Worm (Caenorhabditis elegans) whole organism, L4 larva: ENCODE measurements around the gene sri-10.

Experiments
- D1046.2 ChIP-seq: fragments of 200-800 bp; sonication (Bioruptor generic); IDR thresholded peaks from 2 replicates; pipeline ENCODE4 v1.3.6; 2022; ENCODE audit warnings: missing genetic modification characterization, missing compliant biosample characterization
- F49E8.2 ChIP-seq: sonication (generic microtip); optimal IDR thresholded peaks from 2 replicates; lab custom pipeline; 2016; ENCODE audit warnings: missing compliant biosample characterization, mild to moderate bottlenecking, missing genetic modification characterization, borderline replicate concordance
- R02D3.7 ChIP-seq: fragments of 150-350 bp; sonication (generic microtip); optimal IDR thresholded peaks from 3 replicates; lab custom pipeline; 2014; ENCODE audit warnings: missing biosample characterization, missing genetic modification characterization
- T20F7.1 ChIP-seq: fragments of 200-800 bp; sonication (Bioruptor generic); optimal IDR thresholded peaks from 2 replicates; lab custom pipeline; 2018; ENCODE audit warnings: mild to moderate bottlenecking, missing genetic modification characterization, missing compliant biosample characterization
- ZK546.5 ChIP-seq, 2 experiments: sonication (generic microtip); optimal IDR thresholded peaks; 2 replicates each; lab custom pipeline; 2017; ENCODE audit warnings: missing biosample characterization in 2 of 2, missing genetic modification characterization in 2 of 2
- aha-1 ChIP-seq: fragments of 150-350 bp; peaks from one replicate; lab custom pipeline; 2014; ENCODE audit warnings: missing biosample characterization, missing genetic modification characterization
- aly-2 ChIP-seq: sonication (generic microtip); optimal IDR thresholded peaks from 2 replicates; lab custom pipeline; 2018; ENCODE audit warnings: missing biosample characterization, missing genetic modification characterization
- arid-1 ChIP-seq: fragments of 200-800 bp; sonication (Bioruptor generic); conservative IDR thresholded peaks from 2 replicates; pipeline ENCODE4 v1.3.6; 2022; ENCODE audit warnings: missing genetic modification reagents, missing genetic modification characterization, missing compliant biosample characterization
- ceh-28 ChIP-seq: fragments of 150-350 bp; optimal IDR thresholded peaks from 2 replicates; lab custom pipeline; 2014; ENCODE audit warnings: missing biosample characterization, missing genetic modification reagents, missing genetic modification characterization
- ceh-82 ChIP-seq: sonication (generic microtip); optimal IDR thresholded peaks from 2 replicates; lab custom pipeline; 2017; ENCODE audit warnings: missing biosample characterization, missing genetic modification characterization
- ctbp-1 ChIP-seq: fragments of 200-800 bp; sonication (Bioruptor generic); IDR thresholded peaks from 2 replicates; pipeline ENCODE4 v1.3.6; 2022; ENCODE audit warnings: missing genetic modification reagents, missing genetic modification characterization, missing compliant biosample characterization
- daf-16 ChIP-seq, 3 experiments: sonication (generic microtip); optimal IDR thresholded peaks; 2 replicates each; lab custom pipeline; 2016 to 2017; ENCODE audit warnings: missing genetic modification characterization in 3 of 3, missing genetic modification reagents in 3 of 3, mild to moderate bottlenecking in 2 of 3, missing compliant biosample characterization in 2 of 3, missing biosample characterization in 1 of 3, moderate library complexity in 1 of 3
- dmd-6 ChIP-seq: fragments of 200-800 bp; sonication (Bioruptor generic); IDR thresholded peaks from 2 replicates; pipeline ENCODE4 v1.3.6; 2022; ENCODE audit warnings: missing genetic modification reagents, missing genetic modification characterization, missing compliant biosample characterization
- dmd-8 ChIP-seq: fragments of 200-800 bp; sonication (Bioruptor generic); IDR thresholded peaks from 2 replicates; pipeline ENCODE4 v1.3.6; 2022; ENCODE audit warnings: missing genetic modification characterization, missing compliant biosample characterization
- dmd-9 ChIP-seq: fragments of 200-800 bp; sonication (Bioruptor generic); IDR thresholded peaks from 2 replicates; pipeline ENCODE4 v1.3.6; 2022; ENCODE audit warnings: missing genetic modification reagents, missing genetic modification characterization, missing compliant biosample characterization
- egl-27 ChIP-seq: sonication (generic microtip); optimal IDR thresholded peaks from 3 replicates; lab custom pipeline; 2017; ENCODE audit warnings: missing biosample characterization, missing genetic modification reagents, missing genetic modification characterization
- fos-1 ChIP-seq: fragments of 150-350 bp; optimal IDR thresholded peaks from 2 replicates; lab custom pipeline; 2014; ENCODE audit warnings: missing biosample characterization, missing genetic modification characterization
- hif-1 ChIP-seq, 2 experiments: sonication (generic microtip); optimal IDR thresholded peaks; 2 replicates each; lab custom pipeline; 2016 to 2017; ENCODE audit warnings: missing compliant biosample characterization in 2 of 2, missing genetic modification characterization in 2 of 2, missing genetic modification reagents in 2 of 2, missing genotype in 2 of 2, mild to moderate bottlenecking in 1 of 2
- hlh-30 ChIP-seq: sonication (generic microtip); optimal IDR thresholded peaks from 2 replicates; lab custom pipeline; 2017; ENCODE audit warnings: antibody characterized with exemption, mild to moderate bottlenecking, missing genetic modification characterization, missing compliant biosample characterization; ENCODE audit not compliant: insufficient read depth
- lin-29 ChIP-seq: fragments of 200-800 bp; sonication (Bioruptor generic); IDR thresholded peaks from 2 replicates; pipeline ENCODE4 v1.3.6; 2022; ENCODE audit warnings: missing genetic modification reagents, missing genetic modification characterization, missing compliant biosample characterization
- lin-39 ChIP-seq: fragments of 150-350 bp; optimal IDR thresholded peaks from 2 replicates; lab custom pipeline; 2014; ENCODE audit warnings: missing biosample characterization, missing genetic modification reagents, missing genetic modification characterization
- lir-3 ChIP-seq: sonication (generic microtip); optimal IDR thresholded peaks from 2 replicates; lab custom pipeline; 2016; ENCODE audit warnings: mild to moderate bottlenecking, missing genetic modification characterization, missing compliant biosample characterization
- lsy-2 ChIP-seq, 2 experiments: fragments of 150-350 bp in 1 of 2; sonication (generic microtip) in 1 of 2; optimal IDR thresholded peaks; 2 replicates each; lab custom pipeline; 2014 to 2017; ENCODE audit warnings: missing biosample characterization in 2 of 2, missing genetic modification characterization in 2 of 2
- madf-5 ChIP-seq, 2 experiments: fragments of 200-800 bp; sonication (Bioruptor generic); IDR thresholded peaks; 2 replicates each; pipeline ENCODE4 v1.3.6; 2022; ENCODE audit warnings: missing compliant biosample characterization in 2 of 2, missing genetic modification characterization in 2 of 2
- madf-9 ChIP-seq: fragments of 200-800 bp; sonication (Bioruptor generic); conservative IDR thresholded peaks from 2 replicates; pipeline ENCODE4 v1.3.6; 2022; ENCODE audit warnings: missing genetic modification reagents, missing genetic modification characterization, missing compliant biosample characterization
- mdl-1 ChIP-seq, 2 experiments: fragments of 150-350 bp in 1 of 2; sonication (generic microtip) in 1 of 2; optimal IDR thresholded peaks; 2 replicates each; lab custom pipeline; 2014 to 2017; ENCODE audit warnings: missing biosample characterization in 2 of 2, missing genetic modification characterization in 2 of 2
- mep-1 ChIP-seq: fragments of 150-350 bp; sonication (generic microtip); optimal IDR thresholded peaks from 3 replicates; lab custom pipeline; 2014; ENCODE audit warnings: missing biosample characterization, missing genetic modification characterization
- nhr-102 ChIP-seq: sonication (generic microtip); optimal IDR thresholded peaks from 2 replicates; lab custom pipeline; 2016; ENCODE audit warnings: mild to moderate bottlenecking, missing genetic modification characterization, moderate library complexity, missing compliant biosample characterization
- nhr-11 ChIP-seq: fragments of 150-350 bp; optimal IDR thresholded peaks from 2 replicates; lab custom pipeline; 2014; ENCODE audit warnings: missing biosample characterization, missing genetic modification characterization
- nhr-25 ChIP-seq: sonication (generic microtip); optimal IDR thresholded peaks from 2 replicates; lab custom pipeline; 2017; ENCODE audit warnings: missing genetic modification characterization, mild to moderate bottlenecking, missing compliant biosample characterization, antibody characterized with exemption, moderate library complexity, borderline replicate concordance; ENCODE audit not compliant: insufficient read depth
- nhr-42 ChIP-seq: fragments of 200-800 bp; sonication (Bioruptor generic); IDR thresholded peaks from 2 replicates; pipeline ENCODE4 v1.3.6; 2022; ENCODE audit warnings: missing genetic modification characterization, missing compliant biosample characterization
- nhr-48 ChIP-seq: sonication (generic microtip); optimal IDR thresholded peaks from 2 replicates; lab custom pipeline; 2016; ENCODE audit warnings: mild to moderate bottlenecking, missing genetic modification characterization, missing compliant biosample characterization
- nhr-6 ChIP-seq: fragments of 150-350 bp; optimal IDR thresholded peaks from 2 replicates; lab custom pipeline; 2014; ENCODE audit warnings: missing biosample characterization, missing genetic modification characterization
- nhr-76 ChIP-seq: fragments of 150-350 bp; optimal IDR thresholded peaks from 2 replicates; lab custom pipeline; 2014; ENCODE audit warnings: missing biosample characterization, missing genetic modification characterization
- nhr-77 ChIP-seq: fragments of 150-350 bp; optimal IDR thresholded peaks from 2 replicates; lab custom pipeline; 2014; ENCODE audit warnings: missing biosample characterization, missing genetic modification characterization
- set-16 ChIP-seq: fragments of 200-800 bp; sonication (Bioruptor generic); IDR thresholded peaks from 2 replicates; pipeline ENCODE4 v1.3.6; 2022; ENCODE audit warnings: missing genetic modification reagents, missing genetic modification characterization, missing compliant biosample characterization
- snpc-4 ChIP-seq: fragments of 150-350 bp; optimal IDR thresholded peaks from 2 replicates; lab custom pipeline; 2014; ENCODE audit warnings: missing biosample characterization, missing genetic modification characterization
- spr-1 ChIP-seq: sonication (generic microtip); optimal IDR thresholded peaks from 2 replicates; lab custom pipeline; 2016; ENCODE audit warnings: mild to moderate bottlenecking, missing genetic modification characterization, missing compliant biosample characterization
- unc-130 ChIP-seq: sonication (generic microtip); optimal IDR thresholded peaks from 2 replicates; lab custom pipeline; 2016; ENCODE audit warnings: missing genetic modification reagents, missing genetic modification characterization, missing compliant biosample characterization
- unc-39 ChIP-seq: sonication (generic microtip); optimal IDR thresholded peaks from 2 replicates; lab custom pipeline; 2017; ENCODE audit warnings: missing biosample characterization, missing genetic modification characterization
- vab-7 ChIP-seq: fragments of 200-800 bp; sonication (Bioruptor generic); IDR thresholded peaks from 2 replicates; pipeline ENCODE4 v1.3.6; 2022; ENCODE audit warnings: missing genetic modification reagents, missing genetic modification characterization, missing compliant biosample characterization
- zag-1 ChIP-seq: fragments of 150-350 bp; optimal IDR thresholded peaks from 2 replicates; lab custom pipeline; 2014; ENCODE audit warnings: missing biosample characterization, missing genetic modification characterization
- zfp-2 ChIP-seq: sonication (generic microtip); optimal IDR thresholded peaks from 2 replicates; lab custom pipeline; 2016; ENCODE audit warnings: mild to moderate bottlenecking, missing genetic modification characterization, missing compliant biosample characterization
- zfp-3 ChIP-seq: fragments of 200-800 bp; sonication (Bioruptor generic); conservative IDR thresholded peaks from 2 replicates; pipeline ENCODE4 v1.3.6; 2022; ENCODE audit warnings: missing genetic modification reagents, missing genetic modification characterization, missing compliant biosample characterization
- zip-2 ChIP-seq: fragments of 150-350 bp; optimal IDR thresholded peaks from 2 replicates; lab custom pipeline; 2014; ENCODE audit warnings: missing biosample characterization, missing genetic modification characterization
- ztf-7 ChIP-seq: fragments of 150-350 bp; optimal IDR thresholded peaks from 2 replicates; lab custom pipeline; 2014; ENCODE audit warnings: missing biosample characterization, missing genetic modification characterization

Gene sri-10

DNA sequence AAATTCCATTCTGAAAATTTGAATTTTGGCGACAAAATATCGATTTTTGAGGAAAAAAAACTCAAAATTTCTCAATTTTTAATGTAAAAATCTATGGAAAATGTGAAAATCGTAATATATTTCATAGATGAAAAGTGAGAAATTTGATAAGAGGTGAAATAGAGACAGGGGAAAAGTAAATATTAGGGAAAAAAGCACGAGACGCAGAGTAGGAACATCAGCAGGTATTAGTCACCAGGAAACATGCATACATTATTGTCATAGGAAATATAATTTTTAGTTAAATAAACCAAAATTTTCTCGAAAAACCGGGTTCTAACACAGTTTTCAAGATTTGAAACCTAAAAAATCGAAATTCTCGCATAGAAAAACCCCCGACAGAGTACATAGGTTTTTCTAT lies 5.5 kb downstream of the sri-10 start, which contains the start of gene nhr-170:
nhr-170 (minus strand) TSS at position 16 of the 400 bp plus-strand sequence.
- TF ChIP-seq ctbp-1 (GFP tag; lab: Robert Waterston, UW) (no peak), mep-1 (tag; lab: Kevin White, UChicago) (no peak), aha-1 (tag; lab: Kevin White, UChicago) (peak; percentile 21), lin-39 (tag; lab: Kevin White, UChicago) (no peak), dmd-6 (GFP tag; lab: Robert Waterston, UW) (no peak), nhr-102 (tag; lab: Kevin White, UChicago) (no peak), lir-3 (no peak), set-16 (GFP tag; lab: Robert Waterston, UW) (no peak), fos-1 (no peak), D1046.2 (no peak), hlh-30 (tag; lab: Kevin White, UChicago) (peak; percentile 50), T20F7.1 (GFP tag; lab: Kevin White, UChicago) (no peak), R02D3.7 (no peak), ztf-7 (tag; lab: Kevin White, UChicago) (no peak), nhr-48 (no peak), daf-16 (GFP tag; optimal IDR thresholded peaks at IDR 0.05; lab: Kevin White, UChicago) (no peak), daf-16 (tag; optimal IDR thresholded peaks at IDR 0.05; lab: Kevin White, UChicago) (peak; percentile 24), zag-1 (tag; lab: Kevin White, UChicago) (no peak), ceh-82 (tag; lab: Kevin White, UChicago) (no peak), vab-7 (GFP tag; lab: Robert Waterston, UW) (no peak), madf-5 (GFP tag; IDR thresholded peaks at IDR 0.05; lab: Robert Waterston, UW) (no peak), hif-1 (tag; optimal IDR thresholded peaks at IDR 0.05; lab: Kevin White, UChicago) (no peak)

- TF ChIP-seq dmd-8 (GFP tag; lab: Robert Waterston, UW) = no peak
- TF ChIP-seq aha-1 (tag; lab: Kevin White, UChicago) = peak; percentile 4
- TF ChIP-seq, all 104 proteins: peak for 1
These were observed 15.7 kb downstream of the sri-10 start, which contains the start of gene nhr-231 for ce11 chrV:18790658-18791057. Gene nhr-231, plus strand, starts transcription at chrV:18790958.

DNA sequence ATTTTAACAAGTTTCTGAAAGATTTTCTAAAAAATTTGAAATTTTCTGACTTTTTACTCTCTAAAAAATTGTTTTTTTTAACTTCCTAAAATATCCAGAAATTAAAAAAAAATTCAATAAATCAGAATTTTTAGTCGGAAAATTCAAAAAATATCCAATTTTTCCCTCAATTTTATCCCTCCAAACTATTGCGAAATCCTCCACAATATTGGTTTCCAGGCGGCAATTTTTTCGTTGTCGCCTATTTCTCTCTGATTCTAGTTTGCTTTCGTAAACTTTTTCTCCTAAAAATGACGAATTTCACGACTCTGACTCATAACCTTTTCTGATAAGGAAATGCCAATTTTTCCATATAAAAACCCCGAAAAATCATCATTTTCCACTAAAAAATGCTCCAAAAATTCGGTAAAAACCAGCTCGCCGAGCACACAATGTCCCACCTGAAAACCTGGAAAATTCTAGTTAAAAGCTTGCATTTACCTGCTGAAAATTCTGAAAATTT lies 18.8 kb downstream of the sri-10 start, which contains the start of gene Y17D7B.2:
Y17D7B.2 (plus strand) TSS at position 323 of the 502 bp plus-strand sequence.
- TF ChIP-seq lin-29 (GFP tag; lab: Robert Waterston, UW) (no peak), aly-2 (tag; lab: Kevin White, UChicago) (no peak), zfp-2 (tag; lab: Kevin White, UChicago) (no peak), R02D3.7 (no peak), zfp-3 (GFP tag; lab: Robert Waterston, UW) (no peak), ceh-28 (tag; lab: Kevin White, UChicago) (no peak), spr-1 (tag; lab: Kevin White, UChicago) (no peak), dmd-6 (GFP tag; lab: Robert Waterston, UW) (peak; percentile 39), dmd-9 (GFP tag; lab: Robert Waterston, UW) (no peak), nhr-6 (tag; lab: Kevin White, UChicago) (peak; percentile 62), nhr-77 (no peak), ZK546.5 (tag; optimal IDR thresholded peaks at IDR 0.05; lab: Kevin White, UChicago) (no peak), zip-2 (tag; lab: Kevin White, UChicago) (peak; percentile 73), F49E8.2 (no peak)

DNA sequence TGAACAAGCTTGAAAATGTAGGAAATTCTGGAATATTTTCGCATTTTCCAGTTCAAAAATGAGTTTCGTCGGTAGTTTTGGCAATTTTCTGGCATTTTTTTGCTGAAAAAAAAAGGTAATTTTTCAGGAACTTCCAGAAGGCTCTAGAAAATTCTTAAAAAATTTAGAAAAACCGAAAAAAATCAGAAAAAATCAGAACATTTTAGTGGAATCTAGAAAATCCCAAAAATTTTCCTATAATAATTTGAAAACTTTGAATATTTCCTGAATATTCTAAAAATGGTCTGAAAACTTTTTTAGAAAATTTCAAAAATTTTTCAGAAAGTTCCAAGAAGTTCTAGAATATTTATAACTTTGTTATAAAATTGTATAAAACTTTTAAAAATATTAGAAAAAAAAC lies 19.6 kb downstream of the sri-10 start, which contains the start of gene Y17D7B.3:
Y17D7B.3 (minus strand) TSS at position 101 of the 400 bp plus-strand sequence.
- TF ChIP-seq lin-39 (tag; lab: Kevin White, UChicago) (no peak), nhr-76 (tag; lab: Kevin White, UChicago) (no peak), nhr-25 (tag; lab: Kevin White, UChicago) (no peak), unc-39 (tag; lab: Kevin White, UChicago) (no peak), madf-9 (GFP tag; lab: Robert Waterston, UW) (no peak), arid-1 (GFP tag; lab: Robert Waterston, UW) (no peak), mdl-1 (tag; optimal IDR thresholded peaks at IDR 0.05; lab: Kevin White, UChicago) (no peak), nhr-11 (no peak), ceh-28 (tag; lab: Kevin White, UChicago) (no peak), unc-130 (GFP tag; lab: Kevin White, UChicago) (no peak), nhr-77 (no peak), ztf-7 (tag; lab: Kevin White, UChicago) (no peak), egl-27 (tag; lab: Kevin White, UChicago) (no peak), lsy-2 (tag; optimal IDR thresholded peaks at IDR 0.05; lab: Kevin White, UChicago) (no peak), snpc-4 (tag; lab: Kevin White, UChicago) (no peak), daf-16 (GFP tag; optimal IDR thresholded peaks at IDR 0.05; lab: Kevin White, UChicago) (no peak), daf-16 (tag; optimal IDR thresholded peaks at IDR 0.05; lab: Kevin White, UChicago) (no peak), nhr-42 (no peak)
